Worm (Caenorhabditis elegans): ENCODE measurements around the gene rsks-1.

The rsks-1 gene

DNA sequence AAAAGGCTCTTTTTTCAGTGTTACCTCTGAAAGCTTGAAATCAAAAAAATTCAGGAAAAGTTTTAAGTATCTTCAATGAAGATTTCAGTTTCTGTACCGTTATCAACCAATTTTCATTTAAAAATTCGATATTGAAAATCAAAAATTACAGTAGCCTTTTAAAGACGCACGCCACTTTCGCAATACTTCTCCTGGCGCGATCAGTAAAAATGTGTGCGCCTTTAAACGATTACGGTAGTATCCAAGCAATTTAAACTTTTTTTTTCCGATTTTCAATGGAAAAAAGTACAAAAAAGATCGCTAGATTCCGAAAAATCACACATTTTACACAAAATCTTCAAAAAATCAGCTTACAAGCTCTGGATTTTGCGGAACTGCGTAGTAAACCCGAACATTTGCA, 45.0 kb downstream of the rsks-1 start:
- TF ChIP-seq flh-1 (GFP tag; optimal IDR thresholded peaks at IDR 0.05), result no peak
- no peak for TF ChIP-seq mab-5 (tag; optimal IDR thresholded peaks at IDR 0.05)
- no peak for TF ChIP-seq nhr-12 (tag; optimal IDR thresholded peaks at IDR 0.05)
- TF ChIP-seq cnd-1 (tag; optimal IDR thresholded peaks at IDR 0.05), result no peak
- no peak for TF ChIP-seq sem-2 (GFP tag; optimal IDR thresholded peaks at IDR 0.05)
- TF ChIP-seq ceh-39 (tag; optimal IDR thresholded peaks at IDR 0.05), result no peak
- no peak for TF ChIP-seq tbx-8 (GFP tag; optimal IDR thresholded peaks at IDR 0.05)
- TF ChIP-seq mls-2 (tag; optimal IDR thresholded peaks at IDR 0.05), result no peak
- TF ChIP-seq ceh-43 (GFP tag; optimal IDR thresholded peaks at IDR 0.05), result no peak
- no peak for TF ChIP-seq lin-32 (GFP tag; optimal IDR thresholded peaks at IDR 0.05)
- TF ChIP-seq elt-3 (tag; optimal IDR thresholded peaks at IDR 0.05), result no peak
- no peak for TF ChIP-seq zip-8 (tag; optimal IDR thresholded peaks at IDR 0.05)
- TF ChIP-seq sptf-1 (tag; optimal IDR thresholded peaks at IDR 0.05), result no peak
- TF ChIP-seq nhr-28 (tag; optimal IDR thresholded peaks at IDR 0.05), result no peak
- no peak for TF ChIP-seq unc-39 (tag; optimal IDR thresholded peaks at IDR 0.05)
- TF ChIP-seq hlh-1 (tag; optimal IDR thresholded peaks at IDR 0.05), result no peak
- no peak for TF ChIP-seq pha-4 (tag; optimal IDR thresholded peaks at IDR 0.05)
- no peak for TF ChIP-seq bed-3 (GFP tag; optimal IDR thresholded peaks at IDR 0.05)
- no peak for TF ChIP-seq nhr-76 (tag; optimal IDR thresholded peaks at IDR 0.05)
- no peak for TF ChIP-seq blmp-1 (tag; optimal IDR thresholded peaks at IDR 0.05)

ce11 chrIII:11290554-11290953, 45.6 kb downstream of the rsks-1 start, which contains the start of the genes gly-9, mib-1 and smc-3:
TSS of gene gly-9 (minus strand) at chrIII:11290580.
TSS of gene mib-1 (minus strand) at chrIII:11290676.
TSS of gene smc-3 (plus strand) at chrIII:11290904.
- TF ChIP-seq sem-2 (GFP tag; optimal IDR thresholded peaks at IDR 0.05) (no peak), ces-1 (GFP tag; optimal IDR thresholded peaks at IDR 0.05) (peak; percentile 5), tbx-8 (GFP tag; optimal IDR thresholded peaks at IDR 0.05) (no peak), lin-13 (tag; optimal IDR thresholded peaks at IDR 0.05) (peak; percentile 18), flh-1 (GFP tag; optimal IDR thresholded peaks at IDR 0.05) (no peak), nhr-237 (tag; optimal IDR thresholded peaks at IDR 0.05) (peak; percentile 24), lsy-2 (tag; optimal IDR thresholded peaks at IDR 0.05) (peak; percentile 6), ceh-39 (tag; optimal IDR thresholded peaks at IDR 0.05) (no peak)

All from whole organism, mixed stage, embryonic.